Worm (Caenorhabditis elegans): ENCODE data around the gene srz-96.

srz-96 gene

DNA sequence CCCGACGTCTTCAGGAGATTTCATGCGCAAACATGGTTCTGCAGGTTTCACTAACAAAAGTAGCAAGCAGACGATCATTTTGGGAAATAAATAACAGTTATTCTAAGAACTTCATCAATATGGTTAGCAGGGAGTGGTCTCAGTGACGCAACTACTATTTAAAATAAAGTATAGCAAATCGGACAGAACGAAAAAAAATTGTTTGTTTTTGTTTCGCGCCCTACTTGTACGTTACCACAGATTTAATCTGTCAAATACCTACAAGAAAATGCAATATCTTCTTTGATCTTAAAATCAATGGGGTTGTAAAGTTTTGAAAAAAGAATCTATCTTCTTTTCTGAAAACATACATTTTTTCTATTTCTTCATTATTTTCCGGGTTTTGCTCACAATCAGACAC lies at the start of gene srz-96:
Gene srz-96 (plus strand): TSS at position 301 of the 400 bp plus-strand sequence.
- TF ChIP-seq hmg-4 (GFP tag; optimal IDR thresholded peaks at IDR 0.05) (no peak), F13C5.2 (tag; optimal IDR thresholded peaks at IDR 0.05) (no peak)

ce11 chrV:17151292-17151691 lies 47.7 kb upstream of the srz-96 start:
- no peak for TF ChIP-seq flt-1 (GFP tag; IDR thresholded peaks at IDR 0.05)
- no peak for TF ChIP-seq aly-1 (tag; optimal IDR thresholded peaks at IDR 0.05)
- no peak for TF ChIP-seq ceh-36 (tag; optimal IDR thresholded peaks at IDR 0.05)
- no peak for TF ChIP-seq ets-7 (tag; optimal IDR thresholded peaks at IDR 0.05)
- no peak for TF ChIP-seq pes-1 (GFP tag; IDR thresholded peaks at IDR 0.05)
- TF ChIP-seq B0310.2 (tag; optimal IDR thresholded peaks at IDR 0.05) = no peak
- no peak for TF ChIP-seq hnd-1 (tag; optimal IDR thresholded peaks at IDR 0.05)

ce11 chrV:17154944-17155343 lies 44.1 kb upstream of the srz-96 start:
- no peak for TF ChIP-seq aly-1 (tag; optimal IDR thresholded peaks at IDR 0.05)
- no peak for TF ChIP-seq tra-4 (tag; optimal IDR thresholded peaks at IDR 0.05)

- TF ChIP-seq F13C5.2 (tag; optimal IDR thresholded peaks at IDR 0.05) = no peak
- no peak for TF ChIP-seq tra-4 (tag; optimal IDR thresholded peaks at IDR 0.05)
- TF ChIP-seq B0310.2 (tag; optimal IDR thresholded peaks at IDR 0.05) = no peak
- TF ChIP-seq scrt-1 (GFP tag; IDR thresholded peaks at IDR 0.05) = no peak
- no peak for TF ChIP-seq pes-1 (GFP tag; IDR thresholded peaks at IDR 0.05)
- TF ChIP-seq tbx-11 (GFP tag; IDR thresholded peaks at IDR 0.05) = no peak
- TF ChIP-seq hnd-1 (tag; optimal IDR thresholded peaks at IDR 0.05) = no peak
- TF ChIP-seq aly-1 (tag; optimal IDR thresholded peaks at IDR 0.05) = no peak
- no peak for TF ChIP-seq sea-1 (GFP tag; conservative IDR thresholded peaks at IDR 0.05)
- no peak for TF ChIP-seq tbx-37 (GFP tag; conservative IDR thresholded peaks at IDR 0.05)
- no peak for TF ChIP-seq ceh-13 (GFP tag; optimal IDR thresholded peaks at IDR 0.05)
- no peak for TF ChIP-seq ceh-36 (tag; optimal IDR thresholded peaks at IDR 0.05)
- TF ChIP-seq flt-1 (GFP tag; IDR thresholded peaks at IDR 0.05) = no peak
- no peak for TF ChIP-seq ets-7 (tag; optimal IDR thresholded peaks at IDR 0.05)
- TF ChIP-seq hmg-4 (GFP tag; optimal IDR thresholded peaks at IDR 0.05) = no peak
- no peak for TF ChIP-seq hmbx-1 (tag; optimal IDR thresholded peaks at IDR 0.05)
- TF ChIP-seq ama-1 (optimal IDR thresholded peaks at IDR 0.05) = no peak
These were observed 43.6 kb upstream of the srz-96 start, which contains the start of gene F40D4.17 for ce11 chrV:17155384-17155858. TSS of gene F40D4.17 (minus strand) at chrV:17155434.

- no peak for TF ChIP-seq ets-7 (tag; optimal IDR thresholded peaks at IDR 0.05)
- no peak for TF ChIP-seq ceh-13 (GFP tag; optimal IDR thresholded peaks at IDR 0.05)
- TF ChIP-seq flt-1 (GFP tag; IDR thresholded peaks at IDR 0.05) = no peak
- TF ChIP-seq hmbx-1 (tag; optimal IDR thresholded peaks at IDR 0.05) = no peak
- TF ChIP-seq tbx-37 (GFP tag; conservative IDR thresholded peaks at IDR 0.05) = no peak
- TF ChIP-seq aly-1 (tag; optimal IDR thresholded peaks at IDR 0.05) = no peak
- no peak for TF ChIP-seq ceh-36 (tag; optimal IDR thresholded peaks at IDR 0.05)
- no peak for TF ChIP-seq pes-1 (GFP tag; IDR thresholded peaks at IDR 0.05)
- no peak for TF ChIP-seq tbx-11 (GFP tag; IDR thresholded peaks at IDR 0.05)
- no peak for TF ChIP-seq sea-1 (GFP tag; conservative IDR thresholded peaks at IDR 0.05)
- TF ChIP-seq F13C5.2 (tag; optimal IDR thresholded peaks at IDR 0.05) = no peak
- no peak for TF ChIP-seq hmg-4 (GFP tag; optimal IDR thresholded peaks at IDR 0.05)
- no peak for TF ChIP-seq ama-1 (optimal IDR thresholded peaks at IDR 0.05)
- TF ChIP-seq B0310.2 (tag; optimal IDR thresholded peaks at IDR 0.05) = no peak
- no peak for TF ChIP-seq hnd-1 (tag; optimal IDR thresholded peaks at IDR 0.05)
- TF ChIP-seq scrt-1 (GFP tag; IDR thresholded peaks at IDR 0.05) = no peak
These were observed 41.9 kb upstream of the srz-96 start, which contains the start of gene F40D4.13 for ce11 chrV:17157154-17157553. TSS of gene F40D4.13 (minus strand) at chrV:17157254.

- TF ChIP-seq sea-1 (GFP tag; conservative IDR thresholded peaks at IDR 0.05) (no peak), tbx-37 (GFP tag; conservative IDR thresholded peaks at IDR 0.05) (no peak), B0310.2 (tag; optimal IDR thresholded peaks at IDR 0.05) (no peak), tbx-11 (GFP tag; IDR thresholded peaks at IDR 0.05) (no peak), flt-1 (GFP tag; IDR thresholded peaks at IDR 0.05) (no peak), ceh-13 (GFP tag; optimal IDR thresholded peaks at IDR 0.05) (no peak), scrt-1 (GFP tag; IDR thresholded peaks at IDR 0.05) (no peak), ets-7 (tag; optimal IDR thresholded peaks at IDR 0.05) (no peak)
These were observed 39.5 kb upstream of the srz-96 start, which contains the start of gene F40D4.12 for ce11 chrV:17159430-17159924. TSS of gene F40D4.12 (plus strand) at chrV:17159874.

DNA sequence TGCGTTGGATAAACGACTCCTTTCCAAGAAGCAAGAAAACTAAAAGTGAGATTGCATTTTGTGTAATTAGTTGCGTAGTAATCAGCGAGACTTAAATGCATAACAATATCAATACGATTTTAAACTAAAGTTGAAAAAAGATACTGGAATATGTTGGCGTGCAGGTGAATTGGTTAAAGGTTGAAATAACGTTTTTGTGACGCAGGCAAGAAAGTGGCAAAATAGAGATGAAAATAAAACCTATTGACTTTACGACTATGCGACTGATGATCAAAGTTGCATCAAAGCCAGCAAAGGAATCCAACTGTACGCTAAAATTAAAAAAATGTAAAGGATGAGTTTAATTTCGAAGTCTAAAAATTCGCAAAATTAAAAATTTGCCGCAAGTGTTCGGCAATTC lies 33.6 kb upstream of the srz-96 start, which contains the start of gene srh-102:
Gene srh-102 (minus strand): TSS at position 101 of the 400 bp plus-strand sequence.
- TF ChIP-seq aly-1 (tag; optimal IDR thresholded peaks at IDR 0.05) = no peak
- no peak for TF ChIP-seq hmg-4 (GFP tag; optimal IDR thresholded peaks at IDR 0.05)
- TF ChIP-seq ceh-13 (GFP tag; optimal IDR thresholded peaks at IDR 0.05) = no peak
- no peak for TF ChIP-seq flt-1 (GFP tag; IDR thresholded peaks at IDR 0.05)
- no peak for TF ChIP-seq scrt-1 (GFP tag; IDR thresholded peaks at IDR 0.05)
- TF ChIP-seq F13C5.2 (tag; optimal IDR thresholded peaks at IDR 0.05) = no peak
- TF ChIP-seq pes-1 (GFP tag; IDR thresholded peaks at IDR 0.05) = no peak
- TF ChIP-seq hmbx-1 (tag; optimal IDR thresholded peaks at IDR 0.05) = no peak

ce11 chrV:17167457-17167856 lies 31.6 kb upstream of the srz-96 start, which contains the start of gene srz-66:
TSS of gene srz-66 (minus strand) at chrV:17167557.
- TF ChIP-seq sea-1 (GFP tag; conservative IDR thresholded peaks at IDR 0.05) = no peak
- TF ChIP-seq hnd-1 (tag; optimal IDR thresholded peaks at IDR 0.05) = no peak
- no peak for TF ChIP-seq F13C5.2 (tag; optimal IDR thresholded peaks at IDR 0.05)
- no peak for TF ChIP-seq tbx-37 (GFP tag; conservative IDR thresholded peaks at IDR 0.05)
- TF ChIP-seq hmg-4 (GFP tag; optimal IDR thresholded peaks at IDR 0.05) = no peak
- no peak for TF ChIP-seq aly-1 (tag; optimal IDR thresholded peaks at IDR 0.05)
- no peak for TF ChIP-seq scrt-1 (GFP tag; IDR thresholded peaks at IDR 0.05)
- TF ChIP-seq pes-1 (GFP tag; IDR thresholded peaks at IDR 0.05) = no peak
- no peak for TF ChIP-seq hmbx-1 (tag; optimal IDR thresholded peaks at IDR 0.05)
- TF ChIP-seq tbx-11 (GFP tag; IDR thresholded peaks at IDR 0.05) = no peak
- TF ChIP-seq tra-4 (tag; optimal IDR thresholded peaks at IDR 0.05) = no peak
- TF ChIP-seq flt-1 (GFP tag; IDR thresholded peaks at IDR 0.05) = no peak
- TF ChIP-seq ceh-36 (tag; optimal IDR thresholded peaks at IDR 0.05) = no peak
- TF ChIP-seq ama-1 (optimal IDR thresholded peaks at IDR 0.05) = no peak

Data from whole organism, early embryonic.